Worm (Caenorhabditis elegans): ENCODE measurements around the gene srv-32.

DNA sequence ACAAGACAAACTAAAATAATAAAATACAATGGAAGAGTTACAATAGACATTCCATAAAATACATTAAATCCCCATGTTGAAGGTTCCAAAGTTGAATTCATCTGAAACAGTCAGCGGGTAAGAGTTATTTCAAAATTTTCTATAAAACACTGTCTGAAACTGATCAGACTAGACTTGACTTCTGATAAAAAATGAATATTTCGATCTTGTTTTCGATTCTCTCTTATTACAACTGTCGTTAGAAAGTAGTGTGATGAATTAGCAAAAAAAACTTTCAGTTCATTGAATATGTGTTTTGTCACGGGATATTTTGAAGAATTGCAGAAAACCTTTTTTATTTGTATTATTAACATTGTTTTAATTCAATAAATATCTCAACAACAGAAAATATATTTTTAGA lies 19.7 kb upstream of the srv-32 start, which contains the start of gene srv-26:
- no peak for TF ChIP-seq dao-5 (tag; optimal IDR thresholded peaks at IDR 0.05)
- no peak for TF ChIP-seq W03F9.2 (tag; optimal IDR thresholded peaks at IDR 0.05)
- no peak for TF ChIP-seq him-1 (tag; optimal IDR thresholded peaks at IDR 0.05)
